Fruit fly (Drosophila melanogaster): ENCODE results near the gene CG7016.

CG7016 gene

DNA sequence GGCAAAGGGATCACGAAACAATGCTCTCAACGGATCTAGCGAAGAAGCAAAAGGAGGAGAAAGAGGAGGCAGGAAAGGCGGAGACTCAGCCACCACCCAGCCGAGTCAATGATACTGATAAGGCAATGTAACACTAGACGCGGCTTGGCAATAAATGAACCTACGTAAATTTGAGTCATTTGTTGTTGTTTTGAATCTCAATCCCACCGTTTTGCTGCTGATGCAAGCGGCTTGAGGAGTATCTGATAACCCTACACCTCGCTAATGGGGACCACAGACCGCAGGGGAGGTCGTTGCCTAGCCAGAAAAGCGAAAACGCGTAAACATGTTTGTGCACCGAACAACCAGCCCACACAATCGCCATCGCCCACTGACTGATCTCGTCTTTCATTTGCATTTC, 15.9 kb downstream of the CG7016 start:
- no peak for TF ChIP-seq psq (GFP tag; optimal IDR thresholded peaks at IDR 0.05)
- no peak for TF ChIP-seq Rel (GFP tag; optimal IDR thresholded peaks at IDR 0.05)
- TF ChIP-seq Rel (tag; optimal IDR thresholded peaks at IDR 0.05), result peak; percentile 73

DNA sequence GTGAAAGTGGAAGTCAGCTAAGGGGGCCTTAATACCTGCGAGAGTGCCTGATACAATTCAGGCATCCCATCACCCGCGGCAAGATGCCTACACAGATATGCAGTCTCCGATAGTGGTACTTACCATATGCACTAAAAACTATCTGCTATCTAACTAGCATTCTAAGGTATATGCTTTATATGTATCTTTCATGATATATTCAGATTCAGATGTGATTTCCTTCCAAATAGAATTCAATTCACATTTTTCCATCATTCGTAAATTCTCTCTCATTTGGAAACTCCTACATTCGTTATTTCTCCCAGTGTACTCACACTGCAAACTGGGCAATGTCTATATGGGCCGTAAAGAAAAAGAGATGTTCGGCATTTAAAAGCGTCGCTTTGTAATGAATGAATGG, 23.7 kb downstream of the CG7016 start:
- TF ChIP-seq Hnf4 (GFP tag; optimal IDR thresholded peaks at IDR 0.05) (no peak), foxo (GFP tag; optimal IDR thresholded peaks at IDR 0.05) (no peak), Dif (GFP tag; optimal IDR thresholded peaks at IDR 0.05; ENCODE audit: partially characterized antibody) (no peak), N (GFP tag; optimal IDR thresholded peaks at IDR 0.05) (no peak), Mio (GFP tag; optimal IDR thresholded peaks at IDR 0.05) (no peak), sv (GFP tag; optimal IDR thresholded peaks at IDR 0.05) (no peak), brk (GFP tag; optimal IDR thresholded peaks at IDR 0.05) (no peak), Hr83 (GFP tag; optimal IDR thresholded peaks at IDR 0.05; ENCODE audit: poor library complexity, severe bottlenecking) (no peak), HLH106 (tag; optimal IDR thresholded peaks at IDR 0.05) (no peak), h (GFP tag; optimal IDR thresholded peaks at IDR 0.05) (no peak), lola (GFP tag; optimal IDR thresholded peaks at IDR 0.05) (no peak), usp (GFP tag; optimal IDR thresholded peaks at IDR 0.05) (no peak), CG9705 (GFP tag; optimal IDR thresholded peaks at IDR 0.05) (no peak), dmrt93B (GFP tag; optimal IDR thresholded peaks at IDR 0.05) (no peak), psq (GFP tag; optimal IDR thresholded peaks at IDR 0.05) (no peak), jim (GFP tag; optimal IDR thresholded peaks at IDR 0.05) (no peak), Hr78 (GFP tag; optimal IDR thresholded peaks at IDR 0.05) (no peak)

DNA sequence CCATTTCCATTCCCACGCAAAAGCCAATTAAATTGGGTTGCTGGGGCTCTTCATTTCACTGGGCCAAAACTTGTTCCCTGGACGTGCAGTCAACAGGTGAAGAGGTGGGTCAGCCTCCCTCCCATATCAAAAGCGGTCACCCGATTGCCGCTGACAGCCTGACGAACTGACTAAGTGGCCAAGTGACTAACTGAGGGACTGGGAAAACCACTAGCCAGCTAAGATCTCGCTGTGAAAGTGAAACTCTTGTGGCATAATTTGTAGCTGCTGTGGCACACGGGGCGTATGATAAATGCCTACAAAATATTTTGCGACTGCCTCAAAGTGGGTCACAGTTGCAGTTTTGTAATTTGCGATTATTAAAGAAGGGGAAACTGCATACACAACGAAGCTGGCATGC, 25.7 kb downstream of the CG7016 start:
- no peak for TF ChIP-seq N (GFP tag; optimal IDR thresholded peaks at IDR 0.05)
- no peak for TF ChIP-seq Hnf4 (GFP tag; optimal IDR thresholded peaks at IDR 0.05)
- TF ChIP-seq lola (GFP tag; optimal IDR thresholded peaks at IDR 0.05), result no peak
- no peak for TF ChIP-seq h (GFP tag; optimal IDR thresholded peaks at IDR 0.05)
- TF ChIP-seq Hr83 (GFP tag; optimal IDR thresholded peaks at IDR 0.05; ENCODE audit: poor library complexity, severe bottlenecking), result no peak
- TF ChIP-seq brk (GFP tag; optimal IDR thresholded peaks at IDR 0.05), result no peak
- TF ChIP-seq Jra (GFP tag; optimal IDR thresholded peaks at IDR 0.05), result no peak
- TF ChIP-seq ey (GFP tag; optimal IDR thresholded peaks at IDR 0.05), result no peak
- TF ChIP-seq sv (GFP tag; optimal IDR thresholded peaks at IDR 0.05), result no peak
- TF ChIP-seq HLH106 (tag; optimal IDR thresholded peaks at IDR 0.05), result no peak
- no peak for TF ChIP-seq jim (GFP tag; optimal IDR thresholded peaks at IDR 0.05)
- TF ChIP-seq dmrt93B (GFP tag; optimal IDR thresholded peaks at IDR 0.05), result no peak

DNA sequence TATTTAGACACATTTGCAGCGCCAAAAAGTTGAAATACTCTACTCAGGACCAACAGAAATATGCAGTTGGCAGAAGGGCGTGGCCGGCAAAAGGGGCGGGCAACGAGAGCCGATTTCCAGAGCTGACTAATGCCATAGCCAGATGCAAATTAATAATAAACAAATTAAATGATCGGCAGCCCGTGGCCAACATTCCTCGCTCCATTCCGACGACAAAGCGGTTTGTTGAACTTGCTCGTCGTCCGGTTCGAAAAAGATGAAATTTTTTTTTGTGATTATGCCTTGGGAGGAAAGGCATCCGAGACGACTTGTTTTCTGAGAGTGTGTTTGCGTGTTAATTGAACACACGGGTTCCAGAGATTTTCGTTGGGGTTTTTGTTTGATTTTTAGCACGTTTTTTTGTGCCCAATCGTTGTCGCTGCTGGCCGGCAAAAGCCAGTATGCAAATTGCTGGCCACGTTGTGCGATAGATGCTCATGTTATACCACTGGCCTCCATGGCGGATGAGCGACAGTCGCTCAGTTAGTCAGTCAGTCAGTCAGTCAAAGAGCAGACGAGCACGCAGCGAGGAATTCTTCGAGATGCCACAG, 26.7 kb downstream of the CG7016 start:
- TF ChIP-seq Abd-B (GFP tag; optimal IDR thresholded peaks at IDR 0.05) (no peak), h (GFP tag; optimal IDR thresholded peaks at IDR 0.05) (peak; percentile 54), Vsx2 (GFP tag; optimal IDR thresholded peaks at IDR 0.05; ENCODE audit: partially characterized antibody) (peak; percentile 10), Hr83 (GFP tag; optimal IDR thresholded peaks at IDR 0.05; ENCODE audit: poor library complexity, severe bottlenecking) (no peak), Rel (GFP tag; optimal IDR thresholded peaks at IDR 0.05) (no peak), Rel (tag; optimal IDR thresholded peaks at IDR 0.05) (peak; percentile 76), br (GFP tag; optimal IDR thresholded peaks at IDR 0.05) (peak; percentile 10)

DNA sequence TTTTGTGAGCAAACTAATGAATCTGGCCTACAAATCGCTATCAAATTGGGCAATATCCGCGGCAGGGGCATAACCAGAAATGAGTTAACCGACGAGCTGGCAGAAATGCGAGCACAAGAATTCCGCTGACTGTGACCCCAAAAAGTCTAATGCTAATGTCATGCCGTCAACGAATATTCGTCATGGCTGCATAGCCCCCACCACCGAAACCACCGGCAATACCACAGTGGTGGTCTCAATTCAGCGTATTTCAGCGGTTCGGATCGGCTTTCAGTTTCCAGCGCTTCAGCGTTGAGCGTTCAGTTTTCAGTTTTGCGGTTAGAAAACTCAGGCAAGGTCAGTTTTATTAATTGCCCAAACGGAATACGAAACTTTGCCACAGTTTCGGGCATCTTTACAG, 27.5 kb downstream of the CG7016 start:
- TF ChIP-seq foxo (GFP tag; optimal IDR thresholded peaks at IDR 0.05) (no peak), Dfd (GFP tag; optimal IDR thresholded peaks at IDR 0.05) (no peak), CG9705 (GFP tag; optimal IDR thresholded peaks at IDR 0.05) (no peak), psq (GFP tag; optimal IDR thresholded peaks at IDR 0.05) (no peak), sage (GFP tag; optimal IDR thresholded peaks at IDR 0.05) (no peak), Dif (GFP tag; optimal IDR thresholded peaks at IDR 0.05; ENCODE audit: partially characterized antibody) (no peak), pan (optimal IDR thresholded peaks at IDR 0.05) (no peak), dsf (GFP tag; optimal IDR thresholded peaks at IDR 0.05; ENCODE audit: borderline replicate concordance) (no peak), CrebA (GFP tag; optimal IDR thresholded peaks at IDR 0.05; ENCODE audit: borderline replicate concordance) (no peak), HLH106 (tag; optimal IDR thresholded peaks at IDR 0.05) (no peak), h (GFP tag; optimal IDR thresholded peaks at IDR 0.05) (no peak), Hr83 (GFP tag; optimal IDR thresholded peaks at IDR 0.05; ENCODE audit: poor library complexity, severe bottlenecking) (no peak), Mio (GFP tag; optimal IDR thresholded peaks at IDR 0.05) (no peak), CG32264 (GFP tag; optimal IDR thresholded peaks at IDR 0.05) (no peak), Jra (GFP tag; optimal IDR thresholded peaks at IDR 0.05) (no peak)
